Fruit fly (Drosophila melanogaster): Measurements from ENCODE around the gene FucTB.
A peak's percentile ranks its signal among the peaks of the same experiment; 100 is the strongest.

DNA sequence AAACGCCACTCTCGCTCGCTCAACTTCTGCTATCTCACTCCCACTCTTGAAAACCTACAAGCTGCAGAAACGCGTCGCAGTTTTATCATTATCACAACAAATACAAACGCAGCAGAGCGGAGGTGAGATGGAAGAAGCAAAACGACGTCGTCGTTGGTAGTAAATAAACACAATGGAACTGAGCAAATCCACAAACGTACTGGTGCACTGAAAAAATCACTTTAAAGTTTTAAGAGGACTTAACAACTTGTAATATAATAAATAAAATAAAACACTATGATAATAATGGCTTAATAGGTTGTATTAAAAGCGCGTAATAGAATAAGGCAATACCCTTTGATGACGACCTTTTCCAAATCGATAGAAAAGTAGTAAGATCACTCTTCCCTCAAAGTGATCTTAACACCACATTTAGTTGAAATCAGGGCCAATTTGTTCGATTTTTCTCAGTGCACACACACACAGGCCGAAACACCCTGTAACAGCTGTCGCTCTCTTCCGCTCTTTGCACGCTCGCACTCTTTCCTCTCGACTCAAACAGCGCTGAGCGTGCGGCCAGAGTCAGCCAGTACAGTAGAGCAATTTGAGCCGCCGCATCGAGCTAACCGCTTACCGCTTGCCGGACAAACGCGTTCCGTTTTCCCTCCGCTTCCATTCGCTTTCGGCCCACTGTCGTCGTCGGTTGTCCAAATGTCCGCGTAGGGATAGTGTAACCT is 18.6 kb upstream of the FucTB start:
- TF ChIP-seq cic (GFP tag; optimal IDR thresholded peaks at IDR 0.05) (peak; percentile 93), tj (GFP tag; optimal IDR thresholded peaks at IDR 0.05) (peak; percentile 74), kay (GFP tag; ENCODE audit: borderline replicate concordance) (peak; percentile 95), Mnt (GFP tag; optimal IDR thresholded peaks at IDR 0.05) (peak; percentile 80), ovo (GFP tag; optimal IDR thresholded peaks at IDR 0.05) (peak; percentile 84), cnc (optimal IDR thresholded peaks at IDR 0.05) (no peak), CG5204 (GFP tag; optimal IDR thresholded peaks at IDR 0.05) (peak; percentile 93), CG1620 (GFP tag; optimal IDR thresholded peaks at IDR 0.05) (peak; percentile 90), CG11617 (GFP tag; optimal IDR thresholded peaks at IDR 0.05) (peak; percentile 97), CG7101 (tag; optimal IDR thresholded peaks at IDR 0.05) (peak; percentile 95)
